Worm (Caenorhabditis elegans): ENCODE measurements around the gene srj-20.
"Not testable (repeated sequence)": the region's sequence is repeated elsewhere in the genome, so short reads cannot be mapped to it uniquely, and the experiment has no call there.

The srj-20 gene

DNA sequence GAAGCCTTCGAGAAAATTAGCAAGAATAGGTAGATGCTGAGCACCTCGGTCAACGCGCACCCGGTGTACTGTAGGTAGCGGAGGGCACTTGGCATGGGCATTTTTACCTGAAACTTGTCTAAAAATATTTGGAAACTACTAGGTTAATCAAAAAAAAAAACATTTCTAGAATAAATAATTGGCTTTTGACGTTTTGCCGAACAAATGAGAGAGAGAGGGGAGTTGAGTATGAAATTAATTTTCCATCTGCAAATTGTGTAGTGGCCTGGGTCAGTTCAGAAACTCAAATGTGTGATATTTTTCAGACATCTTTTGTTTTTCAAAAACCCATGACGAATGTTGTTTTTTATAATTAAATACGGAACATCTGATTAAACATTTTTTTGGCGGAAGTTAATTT, 36.7 kb downstream of the srj-20 start, which contains the start of gene Y45G12C.10:
Gene Y45G12C.10 (minus strand): TSS at position 101 of the 400 bp plus-strand sequence.
- TF ChIP-seq fkh-2, ceh-16, egl-27 (tag; optimal IDR thresholded peaks at IDR 0.05): not testable (repeated sequence)

Data from whole organism, L3 larva.